Worm (Caenorhabditis elegans): ENCODE data around the gene helq-1.

ce11 chrIII:587009-587408, at the start of gene helq-1:
- TF ChIP-seq ceh-20 (GFP tag; IDR thresholded peaks at IDR 0.05) (no peak), snpc-4 (tag; optimal IDR thresholded peaks at IDR 0.05) (no peak), dpl-1 (GFP tag; optimal IDR thresholded peaks at IDR 0.05) (no peak), set-16 (GFP tag; IDR thresholded peaks at IDR 0.05) (no peak), rbr-2 (tag; optimal IDR thresholded peaks at IDR 0.05) (no peak), nhr-111 (GFP tag; optimal IDR thresholded peaks at IDR 0.05) (no peak), nhr-6 (tag; optimal IDR thresholded peaks at IDR 0.05) (no peak), nhr-11 (tag; optimal IDR thresholded peaks at IDR 0.05) (no peak), T20F7.1 (GFP tag; optimal IDR thresholded peaks at IDR 0.05) (no peak), sdz-12 (GFP tag; optimal IDR thresholded peaks at IDR 0.05) (no peak), nhr-77 (tag; optimal IDR thresholded peaks at IDR 0.05) (no peak), T26A8.4 (GFP tag; IDR thresholded peaks at IDR 0.05) (no peak)

Measured in whole organism, L4 larva.